Fruit fly (Drosophila melanogaster) whole organism, embryonic: ENCODE results near the gene vnd.

ENCODE experiments used
- ATbp ChIP-seq: fragments of 200-800 bp; sonication (Bioruptor generic); optimal IDR thresholded peaks from 2 replicates; lab custom pipeline; 2017; ENCODE audit warnings: missing biosample characterization, mild to moderate bottlenecking, missing genetic modification characterization, missing genetic modification reagents
- Bdp1 ChIP-seq: fragments of 200-800 bp; sonication (Bioruptor generic); optimal IDR thresholded peaks from 3 replicates; lab custom pipeline; 2016; ENCODE audit warnings: missing biosample characterization, missing genetic modification characterization
- CG12219 ChIP-seq: fragments of 200-800 bp; sonication (Bioruptor generic); optimal IDR thresholded peaks from 3 replicates; lab custom pipeline; 2018; ENCODE audit warnings: missing biosample characterization, mild to moderate bottlenecking, missing genetic modification characterization
- CG14014 ChIP-seq: fragments of 200-800 bp; sonication (Bioruptor generic); IDR thresholded peaks from 2 replicates; pipeline ENCODE4 v1.3.6; 2022; ENCODE audit warnings: missing biosample characterization, missing genetic modification characterization
- CG15011 ChIP-seq: fragments of 200-800 bp; sonication (Bioruptor generic); optimal IDR thresholded peaks from 3 replicates; lab custom pipeline; 2018; ENCODE audit warnings: missing biosample characterization, mild to moderate bottlenecking, missing genetic modification characterization
- CG15479 ChIP-seq: fragments of 200-800 bp; sonication (Bioruptor generic); optimal IDR thresholded peaks from 3 replicates; lab custom pipeline; 2019; ENCODE audit warnings: missing biosample characterization, mild to moderate bottlenecking, missing genetic modification characterization, moderate library complexity
- CG15601 ChIP-seq: fragments of 200-800 bp; sonication (Bioruptor generic); optimal IDR thresholded peaks from 3 replicates; lab custom pipeline; 2019; ENCODE audit warnings: missing biosample characterization, mild to moderate bottlenecking, missing genetic modification characterization, moderate library complexity
- CG17612 ChIP-seq: fragments of 200-800 bp; sonication (Bioruptor generic); IDR thresholded peaks from 2 replicates; pipeline ENCODE4 v1.3.6; 2022; ENCODE audit warnings: missing biosample characterization, missing genetic modification characterization
- CG30403 ChIP-seq: fragments of 200-800 bp; sonication (Bioruptor generic); optimal IDR thresholded peaks from 3 replicates; lab custom pipeline; 2016; ENCODE audit warnings: missing biosample characterization, missing genetic modification characterization
- CG33213 ChIP-seq: fragments of 200-800 bp; sonication (Bioruptor generic); optimal IDR thresholded peaks from 3 replicates; lab custom pipeline; 2016; ENCODE audit warnings: missing biosample characterization, missing genetic modification characterization
- CG33557 ChIP-seq: fragments of 200-800 bp; sonication (Bioruptor generic); optimal IDR thresholded peaks from 2 replicates; lab custom pipeline; 2019; ENCODE audit warnings: missing biosample characterization, mild to moderate bottlenecking, missing genetic modification characterization, moderate library complexity
- CG3726 ChIP-seq: fragments of 200-800 bp; sonication (Bioruptor generic); IDR thresholded peaks from 3 replicates; pipeline ENCODE4, ENCODE4 v1.3.6; 2022; ENCODE audit warnings: missing biosample characterization, missing genetic modification characterization
- CG3995 ChIP-seq: fragments of 200-800 bp; sonication (Bioruptor generic); optimal IDR thresholded peaks from 3 replicates; lab custom pipeline; 2016; ENCODE audit warnings: missing biosample characterization, missing genetic modification characterization
- CG6765 ChIP-seq: fragments of 200-800 bp; sonication (Bioruptor generic); optimal IDR thresholded peaks from 3 replicates; lab custom pipeline; 2017; ENCODE audit warnings: missing biosample characterization, mild to moderate bottlenecking, missing genetic modification characterization
- CG6791 ChIP-seq: fragments of 200-800 bp; sonication (Bioruptor generic); IDR thresholded peaks from 3 replicates; pipeline ENCODE4 v1.3.6; 2022; ENCODE audit warnings: missing biosample characterization, missing genetic modification characterization; ENCODE audit not compliant: partially characterized antibody
- CG8290 ChIP-seq, 3 experiments: fragments of 200-800 bp; sonication (Bioruptor generic); optimal IDR thresholded peaks; 2 replicates each; lab custom pipeline; 2016 to 2019; ENCODE audit warnings: missing biosample characterization in 3 of 3, missing genetic modification characterization in 3 of 3, mild to moderate bottlenecking in 2 of 3, moderate library complexity in 1 of 3
- CG8765 ChIP-seq: fragments of 200-800 bp; sonication (Bioruptor generic); IDR thresholded peaks from 2 replicates; pipeline ENCODE4 v1.3.6; 2022; ENCODE audit warnings: missing biosample characterization, missing genetic modification characterization
- CG9797 ChIP-seq: fragments of 200-800 bp; sonication (Bioruptor generic); optimal IDR thresholded peaks from 3 replicates; lab custom pipeline; 2018; ENCODE audit warnings: missing biosample characterization, mild to moderate bottlenecking, missing genetic modification characterization
- CTCF ChIP-seq: fragments of 200-800 bp; sonication (Bioruptor generic); optimal IDR thresholded peaks from 2 replicates; lab custom pipeline; 2017; ENCODE audit warnings: missing biosample characterization, mild to moderate bottlenecking, missing genetic modification characterization, moderate library complexity
- CoRest ChIP-seq: fragments of 200-800 bp; sonication (Bioruptor generic); optimal IDR thresholded peaks from 3 replicates; lab custom pipeline; 2018; ENCODE audit warnings: missing biosample characterization, mild to moderate bottlenecking, missing genetic modification characterization, moderate library complexity
- Dbx ChIP-seq: fragments of 200-800 bp; sonication (Bioruptor generic); IDR thresholded peaks from 3 replicates; pipeline ENCODE4 v1.3.6; 2022; ENCODE audit warnings: missing biosample characterization, missing genetic modification characterization
- Elba2 ChIP-seq: fragments of 200-800 bp; sonication (Bioruptor generic); optimal IDR thresholded peaks from 3 replicates; lab custom pipeline; 2016; ENCODE audit warnings: missing biosample characterization, missing genetic modification characterization
- Hand ChIP-seq: fragments of 200-800 bp; sonication (Bioruptor generic); optimal IDR thresholded peaks from 2 replicates; lab custom pipeline; 2017; ENCODE audit warnings: mild to moderate bottlenecking, missing biosample characterization, missing genetic modification reagents, missing genetic modification characterization
- Hr3 ChIP-seq: fragments of 200-800 bp; sonication (Bioruptor generic); optimal IDR thresholded peaks from 3 replicates; lab custom pipeline; 2016; ENCODE audit warnings: missing biosample characterization, missing genetic modification characterization
- Med ChIP-seq: fragments of 200-800 bp; sonication (Bioruptor generic); peaks from one replicate; lab custom pipeline; 2016; ENCODE audit warnings: missing biosample characterization, missing genetic modification characterization, mild to moderate bottlenecking, inconsistent platforms, moderate library complexity
- Optix ChIP-seq: fragments of 200-800 bp; sonication (Bioruptor generic); IDR thresholded peaks from 3 replicates; pipeline ENCODE4 v1.3.6; 2022; ENCODE audit warnings: missing biosample characterization, missing genetic modification characterization
- Stat92E ChIP-seq, 3 experiments: fragments of >200 bp in 2 of 3; fragments of 200-800 bp in 1 of 3; sonication (Bioruptor generic) in 1 of 3; optimal IDR thresholded peaks; 2 replicates each; lab custom pipeline; 2017 to 2019; ENCODE audit warnings: missing biosample characterization in 3 of 3, missing genetic modification characterization in 3 of 3, mild to moderate bottlenecking in 1 of 3, moderate library complexity in 1 of 3
- bowl ChIP-seq: fragments of 200-800 bp; sonication (Bioruptor generic); IDR thresholded peaks from 2 replicates; pipeline ENCODE4 v1.3.6; 2022; ENCODE audit warnings: missing biosample characterization, missing genetic modification characterization
- bsh ChIP-seq, 2 experiments: fragments of 200-800 bp; sonication (Bioruptor generic); optimal IDR thresholded peaks; 2 replicates each; lab custom pipeline; 2017 to 2018; ENCODE audit warnings: mild to moderate bottlenecking in 2 of 2, missing biosample characterization in 2 of 2, missing genetic modification characterization in 2 of 2, moderate library complexity in 1 of 2
- chm ChIP-seq: fragments of 200-800 bp; sonication (Bioruptor generic); IDR thresholded peaks from 2 replicates; pipeline ENCODE4 v1.3.6; 2022; ENCODE audit warnings: missing biosample characterization, missing genetic modification characterization
- corto ChIP-seq: fragments of 200-800 bp; sonication (Bioruptor generic); optimal IDR thresholded peaks from 2 replicates; lab custom pipeline; 2016; ENCODE audit warnings: missing biosample characterization, mild to moderate bottlenecking, missing genetic modification characterization, moderate library complexity
- dmrt99B ChIP-seq: fragments of 200-800 bp; sonication (Bioruptor generic); optimal IDR thresholded peaks from 2 replicates; lab custom pipeline; 2018; ENCODE audit warnings: missing biosample characterization, mild to moderate bottlenecking, missing genetic modification characterization, moderate library complexity
- esg ChIP-seq: fragments of 200-800 bp; sonication (Bioruptor generic); conservative IDR thresholded peaks from 2 replicates; pipeline ENCODE4 v1.3.6; 2022; ENCODE audit warnings: missing biosample characterization, missing genetic modification characterization
- gro ChIP-seq: fragments of 200-800 bp; sonication (Bioruptor generic); optimal IDR thresholded peaks from 2 replicates; lab custom pipeline; 2016; ENCODE audit warnings: missing biosample characterization, missing genetic modification characterization
- hkb ChIP-seq, 2 experiments: fragments of 200-800 bp in 1 of 2; fragments of >200 bp in 1 of 2; sonication (Bioruptor generic) in 1 of 2; IDR thresholded peaks in 1 of 2; optimal IDR thresholded peaks in 1 of 2; 2 replicates each; pipeline versions ENCODE4 v1.3.6 to Lab custom; 2017 to 2022; ENCODE audit warnings: missing biosample characterization in 1 of 2, missing genetic modification characterization in 1 of 2
- insv ChIP-seq, 2 experiments: fragments of 200-800 bp; sonication (Bioruptor generic); optimal IDR thresholded peaks; 3 replicates each; lab custom pipeline; 2016 to 2018; ENCODE audit warnings: missing biosample characterization in 2 of 2, missing genetic modification characterization in 2 of 2
- ken ChIP-seq: fragments of 200-800 bp; sonication (Bioruptor generic); IDR thresholded peaks from 3 replicates; pipeline ENCODE4 v1.3.6; 2022; ENCODE audit warnings: missing biosample characterization, missing genetic modification characterization
- lola ChIP-seq, 3 experiments: fragments of >200 bp in 2 of 3; fragments of 200-800 bp in 1 of 3; sonication (Bioruptor generic) in 1 of 3; optimal IDR thresholded peaks; 2 replicates each; lab custom pipeline; 2017 to 2019; ENCODE audit warnings: missing biosample characterization in 3 of 3, missing genetic modification characterization in 3 of 3, mild to moderate bottlenecking in 1 of 3, moderate library complexity in 1 of 3
- luna ChIP-seq: fragments of 200-800 bp; sonication (Bioruptor generic); optimal IDR thresholded peaks from 2 replicates; lab custom pipeline; 2016; ENCODE audit warnings: missing biosample characterization, missing genetic modification characterization
- nau ChIP-seq: fragments of 200-800 bp; sonication (Bioruptor generic); optimal IDR thresholded peaks from 3 replicates; lab custom pipeline; 2017; ENCODE audit warnings: missing biosample characterization, mild to moderate bottlenecking, missing genetic modification characterization, missing genetic modification reagents
- otp ChIP-seq: fragments of 200-800 bp; sonication (Bioruptor generic); IDR thresholded peaks from 3 replicates; pipeline ENCODE4, ENCODE4 v1.3.6; 2022; ENCODE audit warnings: missing biosample characterization, missing genetic modification characterization
- pb ChIP-seq: fragments of 200-800 bp; sonication (Bioruptor generic); optimal IDR thresholded peaks from 3 replicates; lab custom pipeline; 2016; ENCODE audit warnings: missing biosample characterization, missing genetic modification characterization
- phol ChIP-seq: fragments of 200-800 bp; sonication (Bioruptor generic); optimal IDR thresholded peaks from 3 replicates; lab custom pipeline; 2018; ENCODE audit warnings: missing biosample characterization, mild to moderate bottlenecking, missing genetic modification characterization, moderate library complexity
- pzg ChIP-seq: fragments of 200-800 bp; sonication (Bioruptor generic); optimal IDR thresholded peaks from 3 replicates; lab custom pipeline; 2018; ENCODE audit warnings: missing biosample characterization, mild to moderate bottlenecking, missing genetic modification characterization, moderate library complexity
- tll ChIP-seq, 2 experiments: fragments of 200-800 bp in 1 of 2; fragments of >200 bp in 1 of 2; sonication (Bioruptor generic) in 1 of 2; optimal IDR thresholded peaks; 2 replicates each; lab custom pipeline; 2017 to 2019; ENCODE audit warnings: missing biosample characterization in 2 of 2, missing genetic modification characterization in 2 of 2, mild to moderate bottlenecking in 1 of 2, moderate library complexity in 1 of 2
- twi ChIP-seq: fragments of 200-800 bp; optimal IDR thresholded peaks from 2 replicates; lab custom pipeline; 2019; ENCODE audit warnings: missing biosample characterization, mild to moderate bottlenecking, missing genetic modification characterization, moderate library complexity
- vnd ChIP-seq: fragments of 200-800 bp; sonication (Bioruptor generic); IDR thresholded peaks from 3 replicates; pipeline ENCODE4 v1.3.6; 2022; ENCODE audit warnings: missing biosample characterization, missing genetic modification characterization; ENCODE audit not compliant: partially characterized antibody
- zen2 ChIP-seq: fragments of 200-800 bp; sonication (Bioruptor generic); IDR thresholded peaks from 3 replicates; pipeline ENCODE4 v1.3.6; 2022; ENCODE audit warnings: missing biosample characterization, missing genetic modification characterization; ENCODE audit not compliant: partially characterized antibody
- zf30C ChIP-seq: fragments of 200-800 bp; sonication (Bioruptor generic); optimal IDR thresholded peaks from 3 replicates; lab custom pipeline; 2018; ENCODE audit warnings: missing biosample characterization, mild to moderate bottlenecking, missing genetic modification characterization

The vnd gene

DNA sequence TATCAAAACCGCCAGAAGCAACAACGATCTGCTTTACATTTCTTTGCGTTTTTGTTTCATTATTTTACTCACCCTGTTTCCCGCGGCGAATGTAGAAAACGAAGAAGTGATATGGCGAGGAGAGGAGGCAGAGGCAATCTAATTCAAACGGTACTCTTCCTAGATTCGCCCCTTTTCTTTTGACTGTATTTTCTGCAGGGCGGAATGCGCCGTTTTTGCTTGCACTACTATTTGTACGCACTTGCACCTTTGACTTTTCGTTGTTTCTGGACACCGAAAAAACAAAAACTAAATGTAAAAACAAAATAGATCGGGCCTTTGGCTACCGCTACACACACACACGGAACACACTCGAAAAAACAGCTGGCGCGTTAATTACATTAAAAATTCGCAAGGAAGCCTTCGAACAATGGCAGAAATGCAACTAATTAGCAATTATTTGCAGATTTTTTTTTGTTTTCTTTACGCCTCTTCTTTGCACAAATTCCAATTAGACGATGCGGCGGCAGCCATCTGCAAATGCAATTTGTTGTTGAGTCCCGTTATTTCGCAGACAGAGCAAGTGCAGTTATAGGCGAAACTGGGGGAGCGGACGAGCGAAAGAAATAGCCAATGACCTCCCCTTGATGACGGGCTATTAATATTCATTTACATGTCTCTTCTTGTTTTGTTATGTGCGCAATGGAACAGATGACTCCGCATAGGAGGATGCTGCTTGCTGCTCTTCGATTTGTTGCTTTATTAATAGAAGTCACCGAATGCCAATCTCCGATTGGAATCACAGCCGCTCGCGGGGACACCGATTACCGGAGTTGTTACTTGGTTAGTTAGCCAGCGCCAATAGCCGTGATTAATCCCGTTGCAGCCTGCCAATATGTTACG is 37.5 kb downstream of the vnd start:
- TF ChIP-seq lola (GFP tag; optimal IDR thresholded peaks at IDR 0.05; lab: Kevin White, UChicago) (no peak), CG15479 (GFP tag; lab: Kevin White, UChicago) (peak; percentile 44), CG15601 (tag; lab: Kevin White, UChicago) (no peak), bsh (GFP tag; optimal IDR thresholded peaks at IDR 0.05; lab: Kevin White, UChicago) (no peak), CG6791 (no peak), twi (no peak), vnd (GFP tag; lab: Robert Waterston, UW) (no peak), tll (GFP tag; optimal IDR thresholded peaks at IDR 0.05; lab: Kevin White, UChicago) (no peak), CG9797 (GFP tag; lab: Kevin White, UChicago) (no peak), hkb (optimal IDR thresholded peaks at IDR 0.05; lab: Kevin White, UChicago) (no peak), hkb (GFP tag; IDR thresholded peaks at IDR 0.05; lab: Robert Waterston, UW) (no peak), CoRest (tag; lab: Kevin White, UChicago) (no peak), Dbx (GFP tag; lab: Robert Waterston, UW) (no peak), gro (no peak), Hr3 (GFP tag; lab: Kevin White, UChicago) (no peak), insv (GFP tag; optimal IDR thresholded peaks at IDR 0.05; lab: Kevin White, UChicago) (peak; percentile 34 to 84), Med (peak; percentile 5), pb (no peak), chm (GFP tag; lab: Robert Waterston, UW) (0 out of 2 replicates have a peak, but pooled peaks have one; percentile 22), phol (tag; lab: Kevin White, UChicago) (no peak), CTCF (GFP tag; lab: Kevin White, UChicago) (no peak), luna (GFP tag; lab: Kevin White, UChicago) (no peak), nau (GFP tag; lab: Kevin White, UChicago) (no peak), CG6765 (GFP tag; lab: Kevin White, UChicago) (no peak), CG15011 (GFP tag; lab: Kevin White, UChicago) (no peak), CG17612 (GFP tag; lab: Robert Waterston, UW) (no peak), zf30C (GFP tag; lab: Kevin White, UChicago) (peak; percentile 47), CG33557 (no peak), bowl (no peak), CG8765 (no peak), CG3995 (GFP tag; lab: Kevin White, UChicago) (peak; percentile 74), Optix (GFP tag; lab: Robert Waterston, UW) (no peak)

DNA sequence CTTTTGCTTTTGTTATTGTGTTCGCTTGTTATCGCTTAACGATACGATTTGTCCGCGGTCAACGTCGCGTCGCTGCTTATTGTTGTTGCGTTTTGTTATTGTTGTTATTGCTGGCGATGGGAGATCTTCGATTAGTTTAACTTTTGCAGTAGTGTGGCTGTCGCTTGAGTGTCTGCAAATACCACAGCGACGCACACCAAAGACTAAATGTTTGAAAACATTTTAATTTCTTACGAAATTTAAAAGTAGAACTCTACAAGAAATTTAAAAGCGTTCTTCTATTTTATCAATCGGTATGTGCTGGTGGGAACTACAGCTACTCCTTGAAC is 38.1 kb downstream of the vnd start, which contains the start of gene spdi:
spdi (minus strand) TSS at position 94 of the 329 bp plus-strand sequence.
- TF ChIP-seq CG30403 (GFP tag; lab: Kevin White, UChicago) (no peak), Hand (GFP tag; lab: Kevin White, UChicago) (no peak), Stat92E (GFP tag; optimal IDR thresholded peaks at IDR 0.05; lab: Kevin White, UChicago) (no peak), CG3726 (no peak), zen2 (0 out of 3 replicates have a peak, but pooled peaks have one; percentile 35), CG14014 (no peak), esg (GFP tag; lab: Robert Waterston, UW) (no peak), CG33213 (GFP tag; lab: Kevin White, UChicago) (no peak), ken (GFP tag; lab: Robert Waterston, UW) (no peak), CTCF (GFP tag; lab: Kevin White, UChicago) (peak; percentile 8), dmrt99B (tag; lab: Kevin White, UChicago) (no peak), Bdp1 (GFP tag; lab: Kevin White, UChicago) (no peak), otp (no peak), CG8290 (GFP tag; optimal IDR thresholded peaks at IDR 0.05; lab: Kevin White, UChicago) (no peak), CG8290 (tag; optimal IDR thresholded peaks at IDR 0.05; lab: Kevin White, UChicago) (no peak), Elba2 (GFP tag; lab: Kevin White, UChicago) (no peak), ATbp (GFP tag; lab: Kevin White, UChicago) (no peak), pzg (GFP tag; lab: Kevin White, UChicago) (peak; percentile 75), CG12219 (GFP tag; lab: Kevin White, UChicago) (no peak), corto (GFP tag; lab: Kevin White, UChicago) (no peak)
